Fruit fly (Drosophila melanogaster) Kc167 (cell line): ENCODE measurements around the gene RYa-R.

ENCODE experiments used
- Myc ChIP-seq: fragments of >200 bp; optimal IDR thresholded peaks from 2 replicates; lab custom pipeline; 2017; ENCODE audit warnings: missing external identifiers
- Sin3A ChIP-seq: fragments of >200 bp; optimal IDR thresholded peaks from 2 replicates; lab custom pipeline; 2018; ENCODE audit warnings: missing external identifiers
- h ChIP-seq: fragments of >200 bp; optimal IDR thresholded peaks from 3 replicates; lab custom pipeline; 2018; ENCODE audit warnings: missing external identifiers
- insv ChIP-seq: fragments of >200 bp; optimal IDR thresholded peaks from 3 replicates; lab custom pipeline; 2018; ENCODE audit warnings: missing external identifiers
- psq ChIP-seq: fragments of >200 bp; optimal IDR thresholded peaks from 2 replicates; lab custom pipeline; 2017; ENCODE audit warnings: missing external identifiers
- ttk ChIP-seq: sonication (Bioruptor generic); optimal IDR thresholded peaks from 2 replicates; lab custom pipeline; 2017; ENCODE audit warnings: missing external identifiers

The RYa-R gene

DNA sequence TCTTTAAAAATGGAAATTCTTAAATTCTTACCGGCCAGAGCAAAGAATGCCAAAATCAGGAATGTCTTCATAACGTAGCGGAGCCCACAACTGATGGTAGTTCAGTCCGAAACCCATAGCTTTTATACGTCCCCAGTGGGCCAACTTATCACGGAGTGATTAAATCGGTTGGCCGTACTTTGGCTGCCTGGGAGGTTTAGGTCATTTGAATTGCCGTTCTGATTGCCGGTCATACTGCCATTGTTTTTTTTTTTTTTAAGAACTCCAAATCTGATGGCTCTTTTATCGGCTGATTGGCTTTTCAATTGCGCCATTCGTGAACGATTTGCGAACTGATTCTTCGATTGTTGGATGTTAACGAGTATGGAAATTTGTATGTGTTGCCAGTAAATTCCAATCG, 26.3 kb downstream of the RYa-R start, which contains the start of gene CG6277:
Gene CG6277, minus strand, starts transcription at position 101 of the 400 bp plus-strand sequence.
- TF ChIP-seq psq (no peak), Myc (lab: Kevin White, UChicago) (no peak), Sin3A (lab: Kevin White, UChicago) (no peak), h (lab: Kevin White, UChicago) (no peak), insv (lab: Kevin White, UChicago) (no peak), ttk (lab: Kevin White, UChicago) (no peak)

- no peak for TF ChIP-seq ttk (lab: Kevin White, UChicago)
- TF ChIP-seq psq, result no peak
- TF ChIP-seq Myc (lab: Kevin White, UChicago), result no peak
- TF ChIP-seq Sin3A (lab: Kevin White, UChicago), result no peak
- TF ChIP-seq h (lab: Kevin White, UChicago), result no peak
- no peak for TF ChIP-seq insv (lab: Kevin White, UChicago)
These were observed 29.2 kb downstream of the RYa-R start, which contains the start of gene CG6271 for dm6 chr3R:27026009-27026408. TSS of gene CG6271 (minus strand) at chr3R:27026109.

- TF ChIP-seq ttk (lab: Kevin White, UChicago), result no peak
- no peak for TF ChIP-seq Myc (lab: Kevin White, UChicago)
- TF ChIP-seq psq, result no peak
- TF ChIP-seq insv (lab: Kevin White, UChicago), result no peak
- TF ChIP-seq h (lab: Kevin White, UChicago), result no peak
- TF ChIP-seq Sin3A (lab: Kevin White, UChicago), result no peak
These were observed 37.2 kb downstream of the RYa-R start for dm6 chr3R:27033935-27034334.

DNA sequence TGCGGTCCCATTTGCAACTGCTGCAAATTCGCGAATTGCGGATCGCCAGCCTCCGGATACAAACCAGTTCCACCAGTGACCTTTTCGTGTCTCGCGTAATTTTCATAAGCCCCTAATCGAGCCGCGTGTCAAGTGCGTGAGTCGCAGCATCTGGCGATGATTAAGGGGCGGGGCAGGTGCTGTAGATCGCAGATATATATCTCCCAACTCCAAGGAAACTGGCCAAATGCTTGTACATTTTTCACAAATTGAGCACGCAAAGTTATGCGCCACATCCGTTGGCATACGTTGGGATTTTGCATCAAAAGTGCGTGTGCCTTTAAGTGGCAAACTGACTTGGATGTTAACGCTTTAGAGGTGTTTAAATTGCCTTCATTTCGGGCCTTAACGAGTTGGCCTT, 43.3 kb downstream of the RYa-R start:
- TF ChIP-seq h (lab: Kevin White, UChicago) (no peak), Sin3A (lab: Kevin White, UChicago) (no peak), insv (lab: Kevin White, UChicago) (no peak)

DNA sequence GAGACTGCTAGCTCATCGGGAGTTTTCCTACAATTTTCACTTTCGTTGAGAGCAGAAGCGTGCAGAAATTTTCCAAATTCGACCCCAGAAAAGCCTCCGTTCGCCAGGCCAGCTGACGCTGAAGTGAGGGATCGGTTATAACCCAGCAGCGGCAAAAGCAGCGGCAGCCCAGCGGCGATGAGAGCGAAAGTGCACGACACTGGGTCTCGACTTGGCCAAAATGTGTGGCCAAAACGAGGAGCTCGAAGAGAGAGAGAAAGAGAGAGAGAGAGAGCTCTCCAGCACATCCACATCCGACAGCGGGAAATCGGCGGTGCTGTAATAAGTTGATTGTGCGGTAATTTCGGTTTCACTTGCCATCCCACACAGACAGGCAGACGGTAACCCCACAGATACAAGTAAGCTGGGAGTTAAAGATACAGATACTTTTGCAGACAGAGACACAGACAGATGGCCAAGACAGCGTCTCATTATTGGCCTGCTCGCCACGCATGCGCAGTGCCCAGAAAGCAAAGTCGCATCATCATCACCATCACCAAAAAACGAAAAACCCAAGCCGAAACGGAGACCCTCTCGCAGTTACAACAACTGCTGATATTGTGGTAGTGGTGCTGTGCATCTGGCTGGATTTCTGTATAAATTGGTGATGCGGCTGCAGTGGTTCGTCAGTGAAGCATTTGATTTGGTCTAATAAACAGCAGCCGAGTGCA, 51.9 kb downstream of the RYa-R start, which contains the start of gene TwdlT:
Gene TwdlT, plus strand, starts transcription at position 660 of the 710 bp plus-strand sequence.
- TF ChIP-seq psq (no peak), Sin3A (lab: Kevin White, UChicago) (no peak), h (lab: Kevin White, UChicago) (no peak), insv (lab: Kevin White, UChicago) (no peak), ttk (lab: Kevin White, UChicago) (no peak), Myc (lab: Kevin White, UChicago) (no peak)

- TF ChIP-seq insv (lab: Kevin White, UChicago) (no peak), ttk (lab: Kevin White, UChicago) (no peak), Myc (lab: Kevin White, UChicago) (no peak), Sin3A (lab: Kevin White, UChicago) (no peak), h (lab: Kevin White, UChicago) (no peak), psq (no peak)
These were observed 52.8 kb downstream of the RYa-R start for dm6 chr3R:27049549-27049948.

DNA sequence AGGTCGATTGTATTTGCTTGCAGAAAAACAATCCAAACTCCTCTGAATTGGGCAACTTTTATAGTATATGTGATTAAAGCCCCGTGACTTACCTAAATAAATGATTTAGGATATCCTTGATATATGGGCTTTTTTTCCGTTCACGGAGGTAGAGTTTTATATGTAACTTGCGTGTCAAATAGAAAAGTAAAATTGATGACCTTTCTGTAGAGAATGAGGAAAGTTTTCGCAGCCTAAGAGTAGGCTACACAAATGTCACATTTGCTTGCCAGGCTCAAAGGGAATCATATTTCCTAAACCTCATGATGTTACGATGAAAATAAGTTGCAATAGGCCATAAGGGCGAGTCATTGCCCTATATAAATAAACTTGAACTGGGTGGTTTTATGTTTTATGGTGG, 59.4 kb downstream of the RYa-R start:
- TF ChIP-seq insv (lab: Kevin White, UChicago) (no peak), h (lab: Kevin White, UChicago) (no peak), Myc (lab: Kevin White, UChicago) (no peak), psq (no peak), ttk (lab: Kevin White, UChicago) (no peak), Sin3A (lab: Kevin White, UChicago) (no peak)

- TF ChIP-seq h (lab: Kevin White, UChicago) (no peak), insv (lab: Kevin White, UChicago) (no peak), ttk (lab: Kevin White, UChicago) (no peak), Myc (lab: Kevin White, UChicago) (no peak), psq (no peak), Sin3A (lab: Kevin White, UChicago) (no peak)
These were observed 65.1 kb downstream of the RYa-R start, which contains the start of gene CG34292 for dm6 chr3R:27061916-27062315. TSS of gene CG34292 (plus strand) at chr3R:27062216.

dm6 chr3R:27064099-27064498, 67.3 kb downstream of the RYa-R start, which contains the start of gene Nep5:
TSS of gene Nep5 (minus strand) at chr3R:27064199.
- TF ChIP-seq insv (lab: Kevin White, UChicago) (no peak), psq (no peak), h (lab: Kevin White, UChicago) (no peak), ttk (lab: Kevin White, UChicago) (no peak), Sin3A (lab: Kevin White, UChicago) (no peak), Myc (lab: Kevin White, UChicago) (no peak)

DNA sequence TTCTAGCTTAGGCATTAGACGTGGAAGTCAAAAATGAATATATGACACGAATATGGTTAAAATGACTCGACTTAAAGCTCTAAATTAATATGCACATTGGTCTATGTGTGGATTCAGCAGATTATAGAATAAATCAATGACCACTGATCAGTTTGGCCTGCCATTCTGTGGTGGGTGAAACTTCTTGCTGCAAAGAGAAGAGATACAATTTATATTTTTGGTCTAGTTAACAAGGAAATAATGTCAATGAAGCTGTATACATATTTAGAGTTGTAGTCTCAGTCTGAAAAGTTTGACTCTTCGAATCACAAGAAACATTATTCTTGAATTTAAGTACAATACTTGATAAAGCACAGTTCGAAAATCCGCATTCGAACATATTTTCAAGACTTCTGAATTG, 68.4 kb downstream of the RYa-R start, which contains the start of gene CG43935:
Gene CG43935, plus strand, starts transcription at position 301 of the 400 bp plus-strand sequence.
- TF ChIP-seq Myc (lab: Kevin White, UChicago), result no peak
- TF ChIP-seq psq, result no peak
- TF ChIP-seq insv (lab: Kevin White, UChicago), result no peak
- TF ChIP-seq Sin3A (lab: Kevin White, UChicago), result no peak
- TF ChIP-seq h (lab: Kevin White, UChicago), result no peak
- TF ChIP-seq ttk (lab: Kevin White, UChicago), result no peak

dm6 chr3R:27067362-27067761, 70.6 kb downstream of the RYa-R start:
- no peak for TF ChIP-seq Sin3A (lab: Kevin White, UChicago)
- no peak for TF ChIP-seq Myc (lab: Kevin White, UChicago)
- TF ChIP-seq h (lab: Kevin White, UChicago), result no peak
- TF ChIP-seq insv (lab: Kevin White, UChicago), result no peak
- TF ChIP-seq ttk (lab: Kevin White, UChicago), result no peak

dm6 chr3R:27069201-27069600, 72.4 kb downstream of the RYa-R start:
- TF ChIP-seq insv (lab: Kevin White, UChicago) (no peak), psq (no peak), Sin3A (lab: Kevin White, UChicago) (no peak), h (lab: Kevin White, UChicago) (no peak), Myc (lab: Kevin White, UChicago) (no peak), ttk (lab: Kevin White, UChicago) (no peak)
